Worm (Caenorhabditis elegans) whole organism, L1 larva: ENCODE results near the gene C32D5.4.

Experiments
- alr-1 ChIP-seq: fragments of 200-800 bp; sonication (Bioruptor generic); optimal IDR thresholded peaks from 2 replicates; lab custom pipeline; 2018; ENCODE audit warnings: borderline replicate concordance, mild to moderate bottlenecking, missing genetic modification characterization, missing compliant biosample characterization
- aly-2 ChIP-seq: fragments of 150-350 bp; optimal IDR thresholded peaks from 2 replicates; lab custom pipeline; 2014; ENCODE audit warnings: missing biosample characterization, missing genetic modification characterization
- ama-1 ChIP-seq: fragments of 150-350 bp; optimal IDR thresholded peaks from 2 replicates; lab custom pipeline; 2014
- ceh-63 ChIP-seq: fragments of 200-800 bp; sonication (Bioruptor generic); optimal IDR thresholded peaks from 2 replicates; lab custom pipeline; 2018; ENCODE audit warnings: mild to moderate bottlenecking, missing genetic modification characterization, missing compliant biosample characterization
- ceh-82 ChIP-seq, 3 experiments: fragments of 150-350 bp in 1 of 3; sonication (generic microtip) in 2 of 3; optimal IDR thresholded peaks; 2 replicates each; lab custom pipeline; 2014 to 2017; ENCODE audit warnings: missing biosample characterization in 3 of 3, missing genetic modification characterization in 3 of 3
- ceh-88 ChIP-seq: fragments of 200-800 bp; sonication (Bioruptor generic); IDR thresholded peaks from 2 replicates; pipeline ENCODE4 v1.3.6; 2022; ENCODE audit warnings: missing genetic modification characterization, missing compliant biosample characterization
- ceh-90 ChIP-seq: sonication (generic microtip); optimal IDR thresholded peaks from 2 replicates; lab custom pipeline; 2016; ENCODE audit warnings: missing genetic modification characterization, missing compliant biosample characterization
- dpl-1 ChIP-seq, 3 experiments: fragments of 150-350 bp in 2 of 3; sonication (generic microtip) in 1 of 3; optimal IDR thresholded peaks; 2 replicates each; lab custom pipeline; 2014 to 2017; ENCODE audit warnings: missing biosample characterization in 3 of 3, missing genetic modification characterization in 3 of 3, missing genetic modification reagents in 3 of 3
- dsc-1 ChIP-seq: sonication (generic microtip); optimal IDR thresholded peaks from 2 replicates; lab custom pipeline; 2016; ENCODE audit warnings: mild to moderate bottlenecking, missing genetic modification characterization, missing compliant biosample characterization
- efl-1 ChIP-seq, 4 experiments: fragments of 150-350 bp; optimal IDR thresholded peaks in 3 of 4; peaks in 1 of 4; 1 replicate in 1 of 4; 2 replicates in 3 of 4; lab custom pipeline; 2014; ENCODE audit warnings: missing biosample characterization in 2 of 4, missing genetic modification characterization in 2 of 4, missing genetic modification reagents in 2 of 4
- efl-3 ChIP-seq: fragments of 200-800 bp; sonication (Bioruptor generic); optimal IDR thresholded peaks from 2 replicates; lab custom pipeline; 2018; ENCODE audit warnings: mild to moderate bottlenecking, missing genetic modification characterization, missing compliant biosample characterization
- elt-2 ChIP-seq: sonication (generic microtip); optimal IDR thresholded peaks from 2 replicates; lab custom pipeline; 2016; ENCODE audit warnings: missing genetic modification characterization, mild to moderate bottlenecking, inconsistent platforms, missing compliant biosample characterization, missing genetic modification reagents
- fkh-10 ChIP-seq: sonication (generic microtip); optimal IDR thresholded peaks from 2 replicates; lab custom pipeline; 2017; ENCODE audit warnings: missing biosample characterization, missing genetic modification reagents, missing genetic modification characterization
- hlh-4 ChIP-seq: sonication (generic microtip); optimal IDR thresholded peaks from 2 replicates; lab custom pipeline; 2016; ENCODE audit warnings: mild to moderate bottlenecking, missing genetic modification characterization, missing compliant biosample characterization
- hpl-2 ChIP-seq: fragments of 150-350 bp; optimal IDR thresholded peaks from 2 replicates; lab custom pipeline; 2014; ENCODE audit warnings: missing biosample characterization, missing genetic modification reagents, missing genetic modification characterization
- irx-1 ChIP-seq: sonication (generic microtip); optimal IDR thresholded peaks from 2 replicates; lab custom pipeline; 2016; ENCODE audit warnings: missing genetic modification characterization, missing compliant biosample characterization
- isw-1 ChIP-seq: fragments of 200-800 bp; sonication (Bioruptor generic); IDR thresholded peaks from 2 replicates; pipeline ENCODE4 v1.3.6; 2022; ENCODE audit warnings: missing genetic modification characterization, missing compliant biosample characterization
- jun-1 ChIP-seq: fragments of 150-350 bp; optimal IDR thresholded peaks from 2 replicates; lab custom pipeline; 2014; ENCODE audit warnings: missing biosample characterization, missing genetic modification reagents, missing genetic modification characterization
- lin-13 ChIP-seq: fragments of 150-350 bp; optimal IDR thresholded peaks from 2 replicates; lab custom pipeline; 2014; ENCODE audit warnings: missing biosample characterization, missing genetic modification reagents, missing genetic modification characterization
- lin-14 ChIP-seq: fragments of 200-800 bp; sonication (Bioruptor generic); optimal IDR thresholded peaks from 2 replicates; lab custom pipeline; 2018; ENCODE audit warnings: mild to moderate bottlenecking, missing genetic modification characterization, moderate library complexity, missing compliant biosample characterization
- lin-35 ChIP-seq, 2 experiments: fragments of 150-350 bp; optimal IDR thresholded peaks; 2 replicates each; lab custom pipeline; 2014; ENCODE audit warnings: missing biosample characterization in 2 of 2, missing genetic modification characterization in 2 of 2, missing genetic modification reagents in 2 of 2
- lin-39 ChIP-seq: fragments of 150-350 bp; optimal IDR thresholded peaks from 2 replicates; lab custom pipeline; 2014; ENCODE audit warnings: missing biosample characterization, missing genetic modification reagents, missing genetic modification characterization
- lsy-2 ChIP-seq, 2 experiments: fragments of 150-350 bp; optimal IDR thresholded peaks; 2 replicates each; lab custom pipeline; 2014; ENCODE audit warnings: missing biosample characterization in 2 of 2, missing genetic modification characterization in 2 of 2
- mef-2 ChIP-seq: fragments of 150-350 bp; optimal IDR thresholded peaks from 2 replicates; lab custom pipeline; 2014; ENCODE audit warnings: missing biosample characterization, missing genetic modification characterization
- nhr-11 ChIP-seq: fragments of 150-350 bp; optimal IDR thresholded peaks from 2 replicates; lab custom pipeline; 2014; ENCODE audit warnings: missing biosample characterization, missing genetic modification characterization
- nhr-20 ChIP-seq: sonication (generic microtip); optimal IDR thresholded peaks from 2 replicates; lab custom pipeline; 2016; ENCODE audit warnings: mild to moderate bottlenecking, missing genetic modification characterization, missing compliant biosample characterization
- nhr-237 ChIP-seq: fragments of 150-350 bp; optimal IDR thresholded peaks from 2 replicates; lab custom pipeline; 2014; ENCODE audit warnings: missing biosample characterization, missing genetic modification characterization
- nhr-47 ChIP-seq: sonication (generic microtip); optimal IDR thresholded peaks from 2 replicates; lab custom pipeline; 2016; ENCODE audit warnings: mild to moderate bottlenecking, missing genetic modification characterization, moderate library complexity, missing compliant biosample characterization
- nhr-71 ChIP-seq: sonication (generic microtip); optimal IDR thresholded peaks from 2 replicates; lab custom pipeline; 2016; ENCODE audit warnings: mild to moderate bottlenecking, missing genetic modification characterization, moderate library complexity, missing compliant biosample characterization
- nhr-90 ChIP-seq: sonication (generic microtip); optimal IDR thresholded peaks from 2 replicates; lab custom pipeline; 2016; ENCODE audit warnings: mild to moderate bottlenecking, missing genetic modification characterization, missing compliant biosample characterization; ENCODE audit not compliant: poor library complexity
- pag-3 ChIP-seq: sonication (generic microtip); optimal IDR thresholded peaks from 2 replicates; lab custom pipeline; 2017; ENCODE audit warnings: missing genetic modification characterization, mild to moderate bottlenecking, missing compliant biosample characterization, antibody characterized with exemption, borderline replicate concordance; ENCODE audit not compliant: insufficient read depth
- pax-3 ChIP-seq: fragments of 200-800 bp; sonication (Bioruptor generic); optimal IDR thresholded peaks from 2 replicates; lab custom pipeline; 2018; ENCODE audit warnings: mild to moderate bottlenecking, missing genetic modification characterization, moderate library complexity, missing compliant biosample characterization
- pqm-1 ChIP-seq: sonication (generic microtip); optimal IDR thresholded peaks from 3 replicates; lab custom pipeline; 2017; ENCODE audit warnings: missing biosample characterization, missing genetic modification characterization
- rnt-1 ChIP-seq: sonication (generic microtip); optimal IDR thresholded peaks from 2 replicates; lab custom pipeline; 2016; ENCODE audit warnings: mild to moderate bottlenecking, missing genetic modification characterization, moderate library complexity, missing compliant biosample characterization
- snu-23 ChIP-seq: sonication (generic microtip); optimal IDR thresholded peaks from 2 replicates; lab custom pipeline; 2016; ENCODE audit warnings: missing genetic modification characterization, missing compliant biosample characterization
- sox-4 ChIP-seq: sonication (generic microtip); optimal IDR thresholded peaks from 2 replicates; lab custom pipeline; 2016; ENCODE audit warnings: missing genetic modification characterization, missing compliant biosample characterization
- tlp-1 ChIP-seq: fragments of 150-350 bp; optimal IDR thresholded peaks from 2 replicates; lab custom pipeline; 2014; ENCODE audit warnings: missing biosample characterization, missing genetic modification characterization
- unc-130 ChIP-seq: fragments of 150-350 bp; optimal IDR thresholded peaks from 2 replicates; lab custom pipeline; 2017; ENCODE audit warnings: missing biosample characterization, missing genetic modification characterization, inconsistent platforms
- unc-62 ChIP-seq: fragments of 150-350 bp; optimal IDR thresholded peaks from 2 replicates; lab custom pipeline; 2014; ENCODE audit warnings: missing biosample characterization, missing genetic modification reagents, missing genetic modification characterization
- unc-98 ChIP-seq: fragments of 200-800 bp; sonication (Bioruptor generic); IDR thresholded peaks from 2 replicates; pipeline ENCODE4 v1.3.6; 2022; ENCODE audit warnings: missing genetic modification characterization, missing compliant biosample characterization
- xbp-1 ChIP-seq: sonication (generic microtip); optimal IDR thresholded peaks from 2 replicates; lab custom pipeline; 2016; ENCODE audit warnings: missing genetic modification characterization, missing compliant biosample characterization

The C32D5.4 gene

ce11 chrII:6331222-6331830 lies 8.4 kb upstream of the C32D5.4 start, which contains the start of gene set-4 (continued):
- TF ChIP-seq ceh-88 (GFP tag; lab: Robert Waterston, UW) (peak; percentile 70), lin-13 (GFP tag; lab: Kevin White, UChicago) (peak; percentile 89), isw-1 (GFP tag; lab: Robert Waterston, UW) (peak; percentile 89), ceh-63 (GFP tag; lab: Kevin White, UChicago) (no peak), ceh-90 (tag; lab: Kevin White, UChicago) (no peak), lin-39 (tag; lab: Kevin White, UChicago) (peak; percentile 74), unc-130 (tag; lab: Kevin White, UChicago) (peak; percentile 90), lin-35 (GFP tag; optimal IDR thresholded peaks at IDR 0.05; lab: Kevin White, UChicago) (peak; percentile 91 to 94), alr-1 (no peak), nhr-47 (tag; lab: Kevin White, UChicago) (peak; percentile 96), unc-62 (peak; percentile 25), nhr-237 (tag; lab: Kevin White, UChicago) (peak; percentile 60)

DNA sequence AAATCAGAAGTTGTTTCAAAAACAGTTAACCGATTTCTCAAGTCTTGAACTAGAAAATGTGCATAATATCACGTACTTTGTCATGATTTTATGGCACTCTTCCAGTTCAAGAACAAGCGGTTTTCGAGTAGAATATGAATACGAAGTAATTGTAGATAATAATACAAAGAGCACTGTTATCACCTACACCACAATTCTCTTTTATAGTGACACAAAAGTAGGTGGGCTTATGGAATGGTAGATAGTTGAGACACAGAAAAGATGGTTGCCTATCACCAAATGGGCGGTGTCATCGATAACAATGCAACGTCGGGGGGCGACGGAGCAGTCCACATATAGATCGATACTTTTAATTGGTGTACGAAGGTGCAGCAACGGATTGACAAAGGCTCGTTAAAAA lies 5.8 kb upstream of the C32D5.4 start:
- TF ChIP-seq nhr-90 (tag; lab: Kevin White, UChicago) (peak; percentile 38), lsy-2 (tag; optimal IDR thresholded peaks at IDR 0.05; lab: Kevin White, UChicago) (peak in 1 of 2 experiments; percentile 13), nhr-71 (tag; lab: Kevin White, UChicago) (peak; percentile 14), hpl-2 (no peak), elt-2 (tag; lab: Kevin White, UChicago) (peak; percentile 95), fkh-10 (GFP tag; lab: Kevin White, UChicago) (no peak), lin-35 (GFP tag; optimal IDR thresholded peaks at IDR 0.05; lab: Kevin White, UChicago) (peak in 1 of 2 experiments; percentile 65), xbp-1 (tag; lab: Kevin White, UChicago) (no peak), rnt-1 (tag; lab: Kevin White, UChicago) (no peak), dpl-1 (GFP tag; optimal IDR thresholded peaks at IDR 0.05; lab: Kevin White, UChicago) (no peak), nhr-47 (tag; lab: Kevin White, UChicago) (no peak), dsc-1 (tag; lab: Kevin White, UChicago) (no peak), pqm-1 (tag; lab: Kevin White, UChicago) (peak; percentile 37), ceh-90 (tag; lab: Kevin White, UChicago) (no peak), ama-1 (lab: Kevin White, UChicago) (peak; percentile 37), tlp-1 (peak; percentile 30), nhr-20 (tag; lab: Kevin White, UChicago) (peak; percentile 4), lin-14 (GFP tag; lab: Kevin White, UChicago) (peak; percentile 33), efl-1 (optimal IDR thresholded peaks at IDR 0.05; lab: Kevin White, UChicago) (no peak), efl-1 (GFP tag; optimal IDR thresholded peaks at IDR 0.05 in 1 of 2; lab: Kevin White, UChicago) (peak in 1 of 2 experiments; percentile 43)

DNA sequence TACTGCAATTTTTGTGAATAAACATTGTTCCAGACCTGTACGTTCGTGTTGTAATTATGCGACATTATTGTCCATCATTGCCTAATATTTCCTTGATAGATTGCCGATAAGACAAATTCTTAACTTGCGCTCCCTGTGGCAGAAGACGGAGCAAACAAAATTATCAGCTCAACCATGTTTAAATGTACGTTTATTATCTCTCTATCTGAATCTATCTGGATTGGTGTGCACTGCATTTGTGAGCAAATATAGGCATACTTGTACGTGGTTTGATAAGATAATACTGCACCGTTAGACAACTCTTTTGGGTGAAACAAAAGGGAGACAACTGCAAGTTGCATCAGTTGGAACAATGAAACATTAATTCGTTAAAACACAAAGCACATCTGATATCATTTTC lies 4.4 kb upstream of the C32D5.4 start:
- peak; percentile 6 for TF ChIP-seq pax-3 (tag; lab: Kevin White, UChicago)
- TF ChIP-seq ceh-82 (tag; optimal IDR thresholded peaks at IDR 0.05; lab: Kevin White, UChicago): no peak
- peak; percentile 34 for TF ChIP-seq jun-1
- no peak for TF ChIP-seq mef-2 (tag; lab: Kevin White, UChicago)
- TF ChIP-seq pqm-1 (tag; lab: Kevin White, UChicago): peak; percentile 39
- TF ChIP-seq unc-98 (GFP tag; lab: Robert Waterston, UW): no peak
- no peak for TF ChIP-seq sox-4
- no peak for TF ChIP-seq aly-2 (tag; lab: Kevin White, UChicago)
- no peak for TF ChIP-seq hlh-4 (tag; lab: Kevin White, UChicago)
- TF ChIP-seq nhr-20 (tag; lab: Kevin White, UChicago): peak; percentile 16
- peak; percentile 22 for TF ChIP-seq lin-14 (GFP tag; lab: Kevin White, UChicago)
- peak; percentile 19 for TF ChIP-seq nhr-71 (tag; lab: Kevin White, UChicago)
- TF ChIP-seq efl-3 (GFP tag; lab: Kevin White, UChicago): no peak
- TF ChIP-seq nhr-90 (tag; lab: Kevin White, UChicago): peak; percentile 4
- no peak for TF ChIP-seq irx-1 (tag; lab: Kevin White, UChicago)
- no peak for TF ChIP-seq nhr-11 (tag; lab: Kevin White, UChicago)
- TF ChIP-seq pag-3: no peak
- peak in 1 of 2 experiments; percentile 21 for TF ChIP-seq lin-35 (GFP tag; optimal IDR thresholded peaks at IDR 0.05; lab: Kevin White, UChicago)
- TF ChIP-seq elt-2 (tag; lab: Kevin White, UChicago): peak; percentile 97
- TF ChIP-seq snu-23 (GFP tag; lab: Kevin White, UChicago): no peak
- no peak for TF ChIP-seq efl-1 (optimal IDR thresholded peaks at IDR 0.05; lab: Kevin White, UChicago)
- TF ChIP-seq efl-1 (GFP tag; optimal IDR thresholded peaks at IDR 0.05 in 1 of 2; lab: Kevin White, UChicago): peak in 1 of 2 experiments; percentile 60
